Fruit fly (Drosophila melanogaster): ENCODE data around the gene CG42674.

- TF ChIP-seq eg (GFP tag; IDR thresholded peaks at IDR 0.05) (no peak), Hr38 (GFP tag; optimal IDR thresholded peaks at IDR 0.05) (no peak), CG8119 (GFP tag; IDR thresholded peaks at IDR 0.05) (no peak), ss (GFP tag; optimal IDR thresholded peaks at IDR 0.05) (no peak), Blimp-1 (GFP tag; optimal IDR thresholded peaks at IDR 0.05) (no peak), CG10669 (GFP tag; optimal IDR thresholded peaks at IDR 0.05) (no peak), CG6808 (GFP tag; optimal IDR thresholded peaks at IDR 0.05) (no peak)
These were observed 33.3 kb upstream of the CG42674 start, which contains the start of gene CG13813 for dm6 chr3L:20231369-20231768.

Data from whole organism, prepupa.